Worm (Caenorhabditis elegans) whole organism, L2 larva: ENCODE results near the gene mdt-9.

Source experiments
- R02D3.7 ChIP-seq: fragments of 150-350 bp; optimal IDR thresholded peaks from 2 replicates; lab custom pipeline; 2014; ENCODE audit warnings: missing biosample characterization, missing genetic modification characterization
- alr-1 ChIP-seq: fragments of 150-350 bp; optimal IDR thresholded peaks from 2 replicates; lab custom pipeline; 2014; ENCODE audit warnings: missing biosample characterization, missing genetic modification characterization
- ama-1 ChIP-seq: fragments of 150-350 bp; optimal IDR thresholded peaks from 2 replicates; lab custom pipeline; 2018; ENCODE audit warnings: inconsistent platforms
- dmd-4 ChIP-seq: sonication (generic microtip); optimal IDR thresholded peaks from 2 replicates; lab custom pipeline; 2017; ENCODE audit warnings: missing biosample characterization, missing genetic modification characterization
- egl-27 ChIP-seq: sonication (generic microtip); optimal IDR thresholded peaks from 3 replicates; lab custom pipeline; 2017; ENCODE audit warnings: missing biosample characterization, missing genetic modification reagents, missing genetic modification characterization
- elt-1 ChIP-seq: fragments of 150-350 bp; optimal IDR thresholded peaks from 2 replicates; lab custom pipeline; 2014; ENCODE audit warnings: missing biosample characterization, missing genetic modification characterization
- lin-11 ChIP-seq: fragments of 150-350 bp; sonication (generic microtip); optimal IDR thresholded peaks from 2 replicates; lab custom pipeline; 2014; ENCODE audit warnings: missing biosample characterization, missing genetic modification characterization, inconsistent platforms, mixed read lengths
- lin-13 ChIP-seq: fragments of 150-350 bp; optimal IDR thresholded peaks from 2 replicates; lab custom pipeline; 2014; ENCODE audit warnings: missing biosample characterization, missing genetic modification reagents, missing genetic modification characterization
- mbf-1 ChIP-seq: sonication (generic microtip); optimal IDR thresholded peaks from 2 replicates; lab custom pipeline; 2017; ENCODE audit warnings: missing biosample characterization, missing genetic modification characterization
- nhr-11 ChIP-seq: fragments of 150-350 bp; optimal IDR thresholded peaks from 2 replicates; lab custom pipeline; 2014; ENCODE audit warnings: missing biosample characterization, missing genetic modification characterization
- nhr-23 ChIP-seq: fragments of 150-350 bp; optimal IDR thresholded peaks from 2 replicates; lab custom pipeline; 2014; ENCODE audit warnings: missing biosample characterization, missing genetic modification reagents, missing genetic modification characterization
- snpc-4 ChIP-seq: fragments of 150-350 bp; optimal IDR thresholded peaks from 2 replicates; lab custom pipeline; 2014; ENCODE audit warnings: missing biosample characterization, missing genetic modification characterization
- unc-62 ChIP-seq: fragments of 150-350 bp; optimal IDR thresholded peaks from 2 replicates; lab custom pipeline; 2014; ENCODE audit warnings: missing biosample characterization, missing genetic modification reagents, missing genetic modification characterization
- zag-1 ChIP-seq: fragments of 150-350 bp; optimal IDR thresholded peaks from 2 replicates; lab custom pipeline; 2014; ENCODE audit warnings: missing biosample characterization, missing genetic modification characterization

DNA sequence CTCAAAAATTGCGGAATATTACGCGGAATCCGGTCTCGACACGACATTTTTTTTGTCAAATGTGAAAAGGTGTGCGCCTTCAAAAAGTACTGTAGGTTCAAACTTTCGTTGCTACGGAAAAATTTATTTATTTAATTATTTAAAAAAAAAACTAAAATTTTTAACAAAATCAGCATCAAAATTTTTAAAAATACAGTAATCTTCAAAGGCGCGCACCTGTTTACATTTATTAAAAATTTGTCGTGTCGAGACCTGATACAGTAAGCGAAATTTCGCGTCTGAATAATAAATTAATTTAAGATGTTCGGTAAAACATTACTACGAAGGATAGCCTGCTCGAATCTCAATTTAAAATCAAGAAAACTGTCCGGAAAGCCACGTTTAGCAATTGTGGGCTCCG lies 14.5 kb upstream of the mdt-9 start, which contains the start of gene Y62E10A.6:
- TF ChIP-seq ama-1 (lab: Kevin White, UChicago) (no peak), nhr-23 (no peak), unc-62 (no peak), snpc-4 (no peak), egl-27 (tag; lab: Kevin White, UChicago) (no peak), dmd-4 (no peak), zag-1 (no peak), mbf-1 (tag; lab: Kevin White, UChicago) (no peak), elt-1 (tag; lab: Kevin White, UChicago) (no peak), alr-1 (tag; lab: Kevin White, UChicago) (no peak), nhr-11 (tag; lab: Kevin White, UChicago) (no peak), lin-13 (GFP tag; lab: Kevin White, UChicago) (no peak), lin-11 (tag; lab: Kevin White, UChicago) (no peak), R02D3.7 (tag; lab: Kevin White, UChicago) (no peak)
